Worm (Caenorhabditis elegans): Measurements from ENCODE around the gene fip-2.

DNA sequence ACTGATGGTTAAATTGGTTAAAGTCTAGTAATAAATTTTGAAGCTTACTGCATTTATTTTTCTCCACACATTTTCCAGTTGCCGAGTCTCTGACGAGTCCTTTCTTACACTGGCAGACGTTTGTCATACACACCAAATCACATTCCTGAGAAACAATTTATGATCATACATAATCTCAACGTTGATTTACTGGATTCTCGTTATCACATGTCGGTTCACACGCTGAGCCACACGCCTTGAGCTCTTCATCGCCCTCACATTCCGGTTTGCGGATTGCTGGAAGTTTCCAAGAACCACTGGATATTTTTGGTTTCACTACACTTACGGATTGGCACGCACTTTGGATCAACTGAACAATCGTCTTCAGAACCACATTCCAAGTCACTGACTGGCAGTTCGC lies 12.1 kb upstream of the fip-2 start:
- TF ChIP-seq skn-1 (tag; optimal IDR thresholded peaks at IDR 0.05) (no peak), lin-39 (tag; optimal IDR thresholded peaks at IDR 0.05) (no peak), unc-62 (GFP tag; optimal IDR thresholded peaks at IDR 0.05) (no peak), nhr-10 (tag; optimal IDR thresholded peaks at IDR 0.05) (no peak), ztf-4 (tag; optimal IDR thresholded peaks at IDR 0.05) (no peak), aly-2 (tag; optimal IDR thresholded peaks at IDR 0.05) (no peak), lin-11 (tag; optimal IDR thresholded peaks at IDR 0.05) (no peak), elt-3 (tag; optimal IDR thresholded peaks at IDR 0.05) (no peak), nhr-25 (tag; optimal IDR thresholded peaks at IDR 0.05) (no peak)

Data from whole organism, L2 larva.